Fruit fly (Drosophila melanogaster) whole organism, embryonic: ENCODE data around the gene CG8516.

Source experiments
- BEAF-32 ChIP-seq: fragments of 200-800 bp; sonication (Bioruptor generic); optimal IDR thresholded peaks from 3 replicates; lab custom pipeline; 2017; ENCODE audit warnings: missing biosample characterization, missing genetic modification characterization, mild to moderate bottlenecking, moderate library complexity, missing genetic modification reagents
- CG10267 ChIP-seq: fragments of 200-800 bp; sonication (Bioruptor generic); optimal IDR thresholded peaks from 2 replicates; lab custom pipeline; 2018; ENCODE audit warnings: missing biosample characterization, mild to moderate bottlenecking, missing genetic modification characterization, moderate library complexity
- CG12071 ChIP-seq: fragments of 200-800 bp; sonication (Bioruptor generic); optimal IDR thresholded peaks from 3 replicates; lab custom pipeline; 2018; ENCODE audit warnings: missing biosample characterization, mild to moderate bottlenecking, missing genetic modification characterization
- CG1233 ChIP-seq: fragments of 200-800 bp; sonication (Bioruptor generic); optimal IDR thresholded peaks from 4 replicates; lab custom pipeline; 2018; ENCODE audit warnings: missing biosample characterization, mild to moderate bottlenecking, missing genetic modification characterization
- CG14014 ChIP-seq: fragments of 200-800 bp; sonication (Bioruptor generic); IDR thresholded peaks from 2 replicates; pipeline ENCODE4 v1.3.6; 2022; ENCODE audit warnings: missing biosample characterization, missing genetic modification characterization
- CG14441 ChIP-seq: fragments of 200-800 bp; sonication (Bioruptor generic); IDR thresholded peaks from 2 replicates; pipeline ENCODE4 v1.3.6; 2022; ENCODE audit warnings: missing biosample characterization, missing genetic modification characterization
- CG17361 ChIP-seq: fragments of 200-800 bp; sonication (Bioruptor generic); IDR thresholded peaks from 3 replicates; pipeline ENCODE4 v1.3.6; 2022; ENCODE audit warnings: missing biosample characterization, missing genetic modification characterization
- CG17829 ChIP-seq: fragments of 200-800 bp; optimal IDR thresholded peaks from 2 replicates; lab custom pipeline; 2019; ENCODE audit warnings: missing biosample characterization, mild to moderate bottlenecking, missing genetic modification characterization, moderate library complexity
- CG1792 ChIP-seq: fragments of 200-800 bp; sonication (Bioruptor generic); optimal IDR thresholded peaks from 2 replicates; lab custom pipeline; 2016; ENCODE audit warnings: missing biosample characterization, missing genetic modification characterization
- CG18599 ChIP-seq: fragments of 200-800 bp; sonication (Bioruptor generic); optimal IDR thresholded peaks from 3 replicates; lab custom pipeline; 2017; ENCODE audit warnings: missing biosample characterization, missing genetic modification characterization, mild to moderate bottlenecking, moderate library complexity, missing genetic modification reagents
- CG3726 ChIP-seq: fragments of 200-800 bp; sonication (Bioruptor generic); IDR thresholded peaks from 3 replicates; pipeline ENCODE4, ENCODE4 v1.3.6; 2022; ENCODE audit warnings: missing biosample characterization, missing genetic modification characterization
- CG4282 ChIP-seq: fragments of 200-800 bp; sonication (Bioruptor generic); optimal IDR thresholded peaks from 2 replicates; lab custom pipeline; 2016; ENCODE audit warnings: missing biosample characterization, missing genetic modification characterization
- CG6654 ChIP-seq: fragments of 200-800 bp; sonication (Bioruptor generic); optimal IDR thresholded peaks from 2 replicates; lab custom pipeline; 2017; ENCODE audit warnings: missing biosample characterization, mild to moderate bottlenecking, missing genetic modification characterization
- CkIIα-i1 ChIP-seq: fragments of 200-800 bp; sonication (Bioruptor generic); IDR thresholded peaks from 2 replicates; pipeline ENCODE4 v1.3.6; 2022; ENCODE audit warnings: missing biosample characterization, missing genetic modification characterization
- CoRest ChIP-seq: fragments of 200-800 bp; sonication (Bioruptor generic); optimal IDR thresholded peaks from 3 replicates; lab custom pipeline; 2018; ENCODE audit warnings: missing biosample characterization, mild to moderate bottlenecking, missing genetic modification characterization, moderate library complexity
- D ChIP-seq, 2 experiments: fragments of 200-800 bp in 1 of 2; fragments of >200 bp in 1 of 2; sonication (Bioruptor generic) in 1 of 2; optimal IDR thresholded peaks; 2 replicates in 1 of 2; 3 replicates in 1 of 2; lab custom pipeline; 2017; ENCODE audit warnings: mild to moderate bottlenecking in 1 of 2, missing biosample characterization in 1 of 2, missing genetic modification characterization in 1 of 2, missing genetic modification reagents in 1 of 2
- Dll ChIP-seq: fragments of 200-800 bp; sonication (Bioruptor generic); IDR thresholded peaks from 4 replicates; pipeline ENCODE4 v1.3.6; 2022; ENCODE audit warnings: missing biosample characterization, missing genetic modification characterization; ENCODE audit not compliant: partially characterized antibody
- ERR ChIP-seq: fragments of 200-800 bp; sonication (Bioruptor generic); optimal IDR thresholded peaks from 2 replicates; lab custom pipeline; 2016; ENCODE audit warnings: missing biosample characterization, missing genetic modification characterization
- Fer1 ChIP-seq: fragments of 200-800 bp; sonication (Bioruptor generic); optimal IDR thresholded peaks from 2 replicates; lab custom pipeline; 2017; ENCODE audit warnings: missing biosample characterization, mild to moderate bottlenecking, missing genetic modification characterization
- Gug ChIP-seq: fragments of 200-800 bp; sonication (Bioruptor generic); IDR thresholded peaks from 4 replicates; pipeline ENCODE4 v1.3.6; 2022; ENCODE audit warnings: missing biosample characterization, missing genetic modification characterization
- HLH4C ChIP-seq: fragments of 200-800 bp; sonication (Bioruptor generic); IDR thresholded peaks from 3 replicates; pipeline ENCODE4 v1.3.6; 2022; ENCODE audit warnings: missing biosample characterization, missing genetic modification characterization; ENCODE audit not compliant: partially characterized antibody
- Hmx ChIP-seq: fragments of 200-800 bp; sonication (Bioruptor generic); optimal IDR thresholded peaks from 2 replicates; lab custom pipeline; 2016; ENCODE audit warnings: missing biosample characterization, missing genetic modification characterization
- Hr51 ChIP-seq, 2 experiments: fragments of 200-800 bp; sonication (Bioruptor generic); optimal IDR thresholded peaks; 2 replicates in 1 of 2; 3 replicates in 1 of 2; lab custom pipeline; 2016 to 2018; ENCODE audit warnings: missing biosample characterization in 2 of 2, missing genetic modification characterization in 2 of 2, mild to moderate bottlenecking in 1 of 2, moderate library complexity in 1 of 2
- Hsf ChIP-seq: fragments of 200-800 bp; sonication (Bioruptor generic); optimal IDR thresholded peaks from 3 replicates; lab custom pipeline; 2016; ENCODE audit warnings: missing biosample characterization, missing genetic modification characterization
- Opbp ChIP-seq: fragments of 200-800 bp; sonication (Bioruptor generic); IDR thresholded peaks from 3 replicates; pipeline ENCODE4 v1.3.6; 2022; ENCODE audit warnings: missing biosample characterization, missing genetic modification characterization; ENCODE audit not compliant: partially characterized antibody
- Scr ChIP-seq: fragments of 200-800 bp; sonication (Bioruptor generic); IDR thresholded peaks from 2 replicates; pipeline ENCODE4 v1.3.6; 2022; ENCODE audit warnings: missing biosample characterization, missing genetic modification characterization; ENCODE audit not compliant: partially characterized antibody
- Spps ChIP-seq: fragments of 200-800 bp; sonication (Bioruptor generic); optimal IDR thresholded peaks from 2 replicates; lab custom pipeline; 2018; ENCODE audit warnings: missing biosample characterization, mild to moderate bottlenecking, missing genetic modification characterization
- Xbp1 ChIP-seq: fragments of 200-800 bp; sonication (Bioruptor generic); optimal IDR thresholded peaks from 3 replicates; lab custom pipeline; 2016; ENCODE audit warnings: missing biosample characterization, mild to moderate bottlenecking, missing genetic modification characterization
- ato ChIP-seq: fragments of 200-800 bp; sonication (Bioruptor generic); IDR thresholded peaks from 2 replicates; pipeline ENCODE4 v1.3.6; 2022; ENCODE audit warnings: missing biosample characterization, missing genetic modification characterization; ENCODE audit not compliant: partially characterized antibody
- caup ChIP-seq: fragments of 200-800 bp; sonication (Bioruptor generic); optimal IDR thresholded peaks from 3 replicates; lab custom pipeline; 2017; ENCODE audit warnings: missing biosample characterization, mild to moderate bottlenecking, missing genetic modification characterization, moderate library complexity; ENCODE audit not compliant: severe bottlenecking
- dati ChIP-seq: fragments of 200-800 bp; sonication (Bioruptor generic); IDR thresholded peaks from 2 replicates; pipeline ENCODE4 v1.3.6; 2022; ENCODE audit warnings: missing biosample characterization, missing genetic modification characterization
- dmrt11E ChIP-seq: fragments of 200-800 bp; sonication (Bioruptor generic); optimal IDR thresholded peaks from 3 replicates; lab custom pipeline; 2018; ENCODE audit warnings: missing biosample characterization, mild to moderate bottlenecking, missing genetic modification characterization, moderate library complexity
- ewg ChIP-seq: fragments of 200-800 bp; sonication (Bioruptor generic); optimal IDR thresholded peaks from 3 replicates; lab custom pipeline; 2017; ENCODE audit warnings: mild to moderate bottlenecking, missing biosample characterization, missing genetic modification reagents, missing genetic modification characterization
- gce ChIP-seq: fragments of 200-800 bp; sonication (Bioruptor generic); IDR thresholded peaks from 3 replicates; pipeline ENCODE4 v1.3.6; 2022; ENCODE audit warnings: missing biosample characterization, missing genetic modification characterization
- hb ChIP-seq: fragments of 200-800 bp; sonication (Bioruptor generic); IDR thresholded peaks from 3 replicates; pipeline ENCODE4 v1.3.6; 2022; ENCODE audit warnings: missing biosample characterization, missing genetic modification characterization; ENCODE audit not compliant: partially characterized antibody
- hbn ChIP-seq: fragments of 200-800 bp; sonication (Bioruptor generic); IDR thresholded peaks from 2 replicates; pipeline ENCODE4 v1.3.6; 2022; ENCODE audit warnings: missing biosample characterization, missing genetic modification characterization; ENCODE audit not compliant: partially characterized antibody
- her ChIP-seq: fragments of 200-800 bp; sonication (Bioruptor generic); optimal IDR thresholded peaks from 2 replicates; lab custom pipeline; 2016; ENCODE audit warnings: missing biosample characterization, missing genetic modification characterization
- kni ChIP-seq: fragments of 200-800 bp; sonication (Bioruptor generic); optimal IDR thresholded peaks from 3 replicates; lab custom pipeline; 2017; ENCODE audit warnings: mild to moderate bottlenecking, missing biosample characterization, missing genetic modification reagents, missing genetic modification characterization
- lab ChIP-seq: fragments of 200-800 bp; sonication (Bioruptor generic); optimal IDR thresholded peaks from 3 replicates; lab custom pipeline; 2017; ENCODE audit warnings: missing biosample characterization, missing genetic modification characterization, mild to moderate bottlenecking, moderate library complexity, missing genetic modification reagents
- mirr ChIP-seq: fragments of 200-800 bp; sonication (Bioruptor generic); optimal IDR thresholded peaks from 3 replicates; lab custom pipeline; 2018; ENCODE audit warnings: missing biosample characterization, mild to moderate bottlenecking, missing genetic modification characterization
- nerfin-1 ChIP-seq: fragments of 200-800 bp; sonication (Bioruptor generic); optimal IDR thresholded peaks from 3 replicates; lab custom pipeline; 2019; ENCODE audit warnings: missing biosample characterization, mild to moderate bottlenecking, missing genetic modification characterization, moderate library complexity
- pros ChIP-seq: fragments of 200-800 bp; sonication (Bioruptor generic); optimal IDR thresholded peaks from 3 replicates; lab custom pipeline; 2019; ENCODE audit warnings: missing biosample characterization, mild to moderate bottlenecking, missing genetic modification characterization, moderate library complexity
- pum ChIP-seq: fragments of 200-800 bp; sonication (Bioruptor generic); optimal IDR thresholded peaks from 2 replicates; lab custom pipeline; 2016; ENCODE audit warnings: missing biosample characterization, missing genetic modification characterization
- slp2 ChIP-seq: fragments of 200-800 bp; sonication (Bioruptor generic); optimal IDR thresholded peaks from 2 replicates; lab custom pipeline; 2016; ENCODE audit warnings: missing biosample characterization, missing genetic modification characterization
- tgo ChIP-seq: fragments of 200-800 bp; sonication (Bioruptor generic); IDR thresholded peaks from 3 replicates; pipeline ENCODE4 v1.3.6; 2022; ENCODE audit warnings: missing biosample characterization, missing genetic modification characterization
- usp ChIP-seq: fragments of >200 bp; optimal IDR thresholded peaks from 2 replicates; lab custom pipeline; 2017; ENCODE audit warnings: missing biosample characterization, missing genetic modification characterization
- zf30C ChIP-seq: fragments of 200-800 bp; sonication (Bioruptor generic); optimal IDR thresholded peaks from 3 replicates; lab custom pipeline; 2018; ENCODE audit warnings: missing biosample characterization, mild to moderate bottlenecking, missing genetic modification characterization

The CG8516 gene

DNA sequence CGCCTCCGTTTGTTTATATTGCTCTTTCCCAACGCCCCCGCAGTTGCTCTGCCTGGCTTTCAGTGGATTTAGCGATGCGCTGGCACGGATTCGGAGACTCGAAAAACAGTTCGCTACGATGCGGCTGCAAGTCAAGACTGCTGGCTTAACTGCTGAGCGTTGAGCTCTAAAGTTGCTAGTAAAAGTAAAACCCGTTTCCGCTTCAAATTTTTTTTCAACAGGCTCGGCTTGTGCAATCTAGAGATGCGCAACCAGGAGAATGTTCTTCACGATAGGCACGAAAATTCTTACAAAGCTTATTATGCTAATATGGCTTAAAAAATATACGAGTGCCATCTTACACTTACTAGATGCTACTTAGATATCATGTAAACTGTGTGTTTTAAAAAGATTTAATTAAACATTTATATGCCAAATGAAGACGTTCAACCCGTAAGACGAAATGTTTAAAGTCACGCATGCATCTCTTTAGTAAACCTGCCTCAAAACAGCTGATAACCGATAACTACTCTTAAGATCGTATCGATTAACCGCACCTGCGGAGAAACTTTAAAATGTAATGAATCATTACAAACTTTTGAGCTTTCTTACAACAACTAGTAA is 45.7 kb upstream of the CG8516 start, which contains the start of gene CG12948 (continued):
- TF ChIP-seq dmrt11E (tag; lab: Kevin White, UChicago) (peak; percentile 46), D (optimal IDR thresholded peaks at IDR 0.05; lab: Kevin White, UChicago) (no peak), D (GFP tag; optimal IDR thresholded peaks at IDR 0.05; lab: Kevin White, UChicago) (no peak), Xbp1 (GFP tag; lab: Kevin White, UChicago) (peak; percentile 55), ewg (GFP tag; lab: Kevin White, UChicago) (no peak), HLH4C (GFP tag; lab: Robert Waterston, UW) (peak; percentile 79), hb (GFP tag; lab: Robert Waterston, UW) (peak; percentile 88), CG1792 (GFP tag; lab: Kevin White, UChicago) (peak; percentile 16), Fer1 (peak; percentile 57), CG12071 (no peak), CG14014 (peak; percentile 53), BEAF-32 (peak; percentile 89), lab (GFP tag; lab: Kevin White, UChicago) (no peak), CG3726 (GFP tag; lab: Robert Waterston, UW) (no peak), Hr51 (GFP tag; optimal IDR thresholded peaks at IDR 0.05; lab: Kevin White, UChicago) (peak in 1 of 2 experiments; percentile 36), pum (GFP tag; lab: Kevin White, UChicago) (peak; percentile 16), pros (GFP tag; lab: Kevin White, UChicago) (peak; percentile 62), Dll (peak; percentile 99), Hmx (no peak), CG14441 (GFP tag; lab: Robert Waterston, UW) (0 out of 2 replicates have a peak, but pooled peaks have one; percentile 10), zf30C (GFP tag; lab: Kevin White, UChicago) (no peak), CG1233 (GFP tag; lab: Kevin White, UChicago) (no peak), mirr (GFP tag; lab: Kevin White, UChicago) (no peak), Opbp (GFP tag; lab: Robert Waterston, UW) (peak; percentile 76; the same call in 2 of the 3 replicates), Scr (GFP tag; lab: Robert Waterston, UW) (peak; percentile 96), dati (GFP tag; lab: Robert Waterston, UW) (no peak), CG17361 (no peak; the same call in 1 of the 3 replicates), her (GFP tag; lab: Kevin White, UChicago) (peak; percentile 41), CG6654 (no peak), ato (GFP tag; lab: Robert Waterston, UW) (peak; percentile 63; the same call in 1 of the 2 replicates), slp2 (GFP tag; lab: Kevin White, UChicago) (peak; percentile 21), hbn (GFP tag; lab: Robert Waterston, UW) (peak; percentile 95), Hsf (GFP tag; lab: Kevin White, UChicago) (peak; percentile 54), Spps (tag; lab: Kevin White, UChicago) (peak; percentile 4), CG18599 (no peak), caup (GFP tag; lab: Kevin White, UChicago) (no peak), Gug (GFP tag; lab: Robert Waterston, UW) (peak; percentile 6; the same call in 1 of the 4 replicates), nerfin-1 (tag; lab: Kevin White, UChicago) (peak; percentile 49), ERR (GFP tag; lab: Kevin White, UChicago) (peak; percentile 29), gce (GFP tag; lab: Robert Waterston, UW) (no peak), CkIIα-i1 (GFP tag; lab: Robert Waterston, UW) (no peak), kni (GFP tag; lab: Kevin White, UChicago) (peak; percentile 54), CG17829 (peak; percentile 57), tgo (GFP tag; lab: Robert Waterston, UW) (0 out of 3 replicates have a peak, but pooled peaks have one; percentile 40), CoRest (peak; percentile 58), CG4282 (GFP tag; lab: Kevin White, UChicago) (no peak), usp (no peak), CG10267 (tag; lab: Kevin White, UChicago) (peak; percentile 40)
